Worm (Caenorhabditis elegans) whole organism, late embryonic: Measurements from ENCODE around the gene C04F5.8.

Source experiments
- ceh-22 ChIP-seq: sonication (generic microtip); optimal IDR thresholded peaks from 2 replicates; lab custom pipeline; 2017; ENCODE audit warnings: missing biosample characterization, missing genetic modification characterization
- ceh-34 ChIP-seq: sonication (generic microtip); optimal IDR thresholded peaks from 2 replicates; lab custom pipeline; 2016; ENCODE audit warnings: mild to moderate bottlenecking, missing genetic modification characterization, missing compliant biosample characterization
- pha-4 ChIP-seq: fragments of 150-350 bp; optimal IDR thresholded peaks from 2 replicates; lab custom pipeline; 2018; ENCODE audit warnings: missing biosample characterization, missing genetic modification reagents, missing genetic modification characterization

DNA sequence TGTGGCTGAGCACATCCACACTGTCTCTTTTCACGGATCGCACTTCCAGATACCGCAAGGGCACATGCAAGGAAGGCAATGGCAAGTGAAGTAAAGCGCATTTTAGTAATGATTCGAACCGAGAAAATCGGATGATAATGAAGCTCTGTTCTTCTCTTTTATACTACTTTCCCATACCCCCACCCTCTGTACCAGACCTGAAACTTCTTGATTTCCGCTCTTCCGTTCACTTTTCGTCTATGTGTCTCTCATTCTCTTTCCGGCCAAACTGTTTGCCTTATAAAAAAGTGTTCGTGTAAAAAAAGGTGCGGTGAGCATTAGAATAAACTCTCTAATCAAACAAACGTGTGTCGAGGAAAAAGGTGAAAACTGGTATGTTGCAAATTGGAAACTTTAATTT, 48.2 kb upstream of the C04F5.8 start, which contains the start of gene abu-6:
- no peak for TF ChIP-seq pha-4 (tag; lab: Kevin White, UChicago)
- no peak for TF ChIP-seq ceh-22 (tag; lab: Kevin White, UChicago)
- no peak for TF ChIP-seq ceh-34 (tag; lab: Kevin White, UChicago)
